Worm (Caenorhabditis elegans) whole organism, L1 larva: ENCODE measurements around the gene T07E3.3.

ENCODE experiments used
- C04F5.9 ChIP-seq: sonication (generic microtip); optimal IDR thresholded peaks from 2 replicates; lab custom pipeline; 2016; ENCODE audit warnings: missing genetic modification characterization, missing compliant biosample characterization
- C34B4.2 ChIP-seq: sonication (generic microtip); optimal IDR thresholded peaks from 2 replicates; lab custom pipeline; 2017; ENCODE audit warnings: mild to moderate bottlenecking, missing genetic modification characterization, missing compliant biosample characterization
- F16B12.6 ChIP-seq: fragments of 150-350 bp; optimal IDR thresholded peaks from 2 replicates; lab custom pipeline; 2014; ENCODE audit warnings: missing biosample characterization, missing genetic modification characterization
- alr-1 ChIP-seq: fragments of 200-800 bp; sonication (Bioruptor generic); optimal IDR thresholded peaks from 2 replicates; lab custom pipeline; 2018; ENCODE audit warnings: borderline replicate concordance, mild to moderate bottlenecking, missing genetic modification characterization, missing compliant biosample characterization
- aly-2 ChIP-seq: fragments of 150-350 bp; optimal IDR thresholded peaks from 2 replicates; lab custom pipeline; 2014; ENCODE audit warnings: missing biosample characterization, missing genetic modification characterization
- ama-1 ChIP-seq: fragments of 150-350 bp; optimal IDR thresholded peaks from 2 replicates; lab custom pipeline; 2014
- ceh-63 ChIP-seq: fragments of 200-800 bp; sonication (Bioruptor generic); optimal IDR thresholded peaks from 2 replicates; lab custom pipeline; 2018; ENCODE audit warnings: mild to moderate bottlenecking, missing genetic modification characterization, missing compliant biosample characterization
- ceh-8 ChIP-seq: fragments of 200-800 bp; sonication (Bioruptor generic); optimal IDR thresholded peaks from 2 replicates; lab custom pipeline; 2018; ENCODE audit warnings: mild to moderate bottlenecking, missing genetic modification characterization, moderate library complexity, missing compliant biosample characterization
- ceh-82 ChIP-seq, 3 experiments: fragments of 150-350 bp in 1 of 3; sonication (generic microtip) in 2 of 3; optimal IDR thresholded peaks; 2 replicates each; lab custom pipeline; 2014 to 2017; ENCODE audit warnings: missing biosample characterization in 3 of 3, missing genetic modification characterization in 3 of 3
- ceh-88 ChIP-seq: fragments of 200-800 bp; sonication (Bioruptor generic); IDR thresholded peaks from 2 replicates; pipeline ENCODE4 v1.3.6; 2022; ENCODE audit warnings: missing genetic modification characterization, missing compliant biosample characterization
- ceh-90 ChIP-seq: sonication (generic microtip); optimal IDR thresholded peaks from 2 replicates; lab custom pipeline; 2016; ENCODE audit warnings: missing genetic modification characterization, missing compliant biosample characterization
- efl-1 ChIP-seq, 4 experiments: fragments of 150-350 bp; optimal IDR thresholded peaks in 3 of 4; peaks in 1 of 4; 1 replicate in 1 of 4; 2 replicates in 3 of 4; lab custom pipeline; 2014; ENCODE audit warnings: missing biosample characterization in 2 of 4, missing genetic modification characterization in 2 of 4, missing genetic modification reagents in 2 of 4
- egl-13 ChIP-seq: sonication (generic microtip); optimal IDR thresholded peaks from 2 replicates; lab custom pipeline; 2016; ENCODE audit warnings: missing genotype, missing genetic modification reagents, missing genetic modification characterization, missing compliant biosample characterization
- elt-2 ChIP-seq: sonication (generic microtip); optimal IDR thresholded peaks from 2 replicates; lab custom pipeline; 2016; ENCODE audit warnings: missing genetic modification characterization, mild to moderate bottlenecking, inconsistent platforms, missing compliant biosample characterization, missing genetic modification reagents
- fos-1 ChIP-seq: fragments of 150-350 bp; optimal IDR thresholded peaks from 2 replicates; lab custom pipeline; 2014; ENCODE audit warnings: missing biosample characterization, missing genetic modification characterization
- hlh-4 ChIP-seq: sonication (generic microtip); optimal IDR thresholded peaks from 2 replicates; lab custom pipeline; 2016; ENCODE audit warnings: mild to moderate bottlenecking, missing genetic modification characterization, missing compliant biosample characterization
- hpl-2 ChIP-seq: fragments of 150-350 bp; optimal IDR thresholded peaks from 2 replicates; lab custom pipeline; 2014; ENCODE audit warnings: missing biosample characterization, missing genetic modification reagents, missing genetic modification characterization
- isw-1 ChIP-seq: fragments of 200-800 bp; sonication (Bioruptor generic); IDR thresholded peaks from 2 replicates; pipeline ENCODE4 v1.3.6; 2022; ENCODE audit warnings: missing genetic modification characterization, missing compliant biosample characterization
- jun-1 ChIP-seq: fragments of 150-350 bp; optimal IDR thresholded peaks from 2 replicates; lab custom pipeline; 2014; ENCODE audit warnings: missing biosample characterization, missing genetic modification reagents, missing genetic modification characterization
- lin-14 ChIP-seq: fragments of 200-800 bp; sonication (Bioruptor generic); optimal IDR thresholded peaks from 2 replicates; lab custom pipeline; 2018; ENCODE audit warnings: mild to moderate bottlenecking, missing genetic modification characterization, moderate library complexity, missing compliant biosample characterization
- lin-35 ChIP-seq, 2 experiments: fragments of 150-350 bp; optimal IDR thresholded peaks; 2 replicates each; lab custom pipeline; 2014; ENCODE audit warnings: missing biosample characterization in 2 of 2, missing genetic modification characterization in 2 of 2, missing genetic modification reagents in 2 of 2
- lin-39 ChIP-seq: fragments of 150-350 bp; optimal IDR thresholded peaks from 2 replicates; lab custom pipeline; 2014; ENCODE audit warnings: missing biosample characterization, missing genetic modification reagents, missing genetic modification characterization
- lir-3 ChIP-seq: sonication (generic microtip); optimal IDR thresholded peaks from 2 replicates; lab custom pipeline; 2016; ENCODE audit warnings: mild to moderate bottlenecking, missing genetic modification characterization, moderate library complexity, missing compliant biosample characterization; ENCODE audit not compliant: poor library complexity
- mab-9 ChIP-seq: fragments of 200-800 bp; sonication (Bioruptor generic); IDR thresholded peaks from 2 replicates; pipeline ENCODE4 v1.3.6; 2022; ENCODE audit warnings: missing genetic modification reagents, missing genetic modification characterization, missing compliant biosample characterization
- mdl-1 ChIP-seq, 2 experiments: fragments of 150-350 bp; optimal IDR thresholded peaks; 2 replicates each; lab custom pipeline; 2014 to 2017; ENCODE audit warnings: missing biosample characterization in 2 of 2, missing genetic modification characterization in 2 of 2, inconsistent platforms in 1 of 2
- mef-2 ChIP-seq: fragments of 150-350 bp; optimal IDR thresholded peaks from 2 replicates; lab custom pipeline; 2014; ENCODE audit warnings: missing biosample characterization, missing genetic modification characterization
- mep-1 ChIP-seq: fragments of 150-350 bp; optimal IDR thresholded peaks from 2 replicates; lab custom pipeline; 2014; ENCODE audit warnings: missing biosample characterization, missing genetic modification characterization
- nhr-11 ChIP-seq: fragments of 150-350 bp; optimal IDR thresholded peaks from 2 replicates; lab custom pipeline; 2014; ENCODE audit warnings: missing biosample characterization, missing genetic modification characterization
- nhr-12 ChIP-seq: sonication (generic microtip); optimal IDR thresholded peaks from 2 replicates; lab custom pipeline; 2017; ENCODE audit warnings: missing biosample characterization, missing genetic modification characterization
- nhr-237 ChIP-seq: fragments of 150-350 bp; optimal IDR thresholded peaks from 2 replicates; lab custom pipeline; 2014; ENCODE audit warnings: missing biosample characterization, missing genetic modification characterization
- nhr-28 ChIP-seq: fragments of 150-350 bp; optimal IDR thresholded peaks from 2 replicates; lab custom pipeline; 2014; ENCODE audit warnings: missing biosample characterization, missing genetic modification characterization
- nhr-71 ChIP-seq: sonication (generic microtip); optimal IDR thresholded peaks from 2 replicates; lab custom pipeline; 2016; ENCODE audit warnings: mild to moderate bottlenecking, missing genetic modification characterization, moderate library complexity, missing compliant biosample characterization
- nhr-76 ChIP-seq: sonication (generic microtip); optimal IDR thresholded peaks from 2 replicates; lab custom pipeline; 2017; ENCODE audit warnings: missing biosample characterization, missing genetic modification characterization
- nhr-90 ChIP-seq: sonication (generic microtip); optimal IDR thresholded peaks from 2 replicates; lab custom pipeline; 2016; ENCODE audit warnings: mild to moderate bottlenecking, missing genetic modification characterization, missing compliant biosample characterization; ENCODE audit not compliant: poor library complexity
- rnt-1 ChIP-seq: sonication (generic microtip); optimal IDR thresholded peaks from 2 replicates; lab custom pipeline; 2016; ENCODE audit warnings: mild to moderate bottlenecking, missing genetic modification characterization, moderate library complexity, missing compliant biosample characterization
- snu-23 ChIP-seq: sonication (generic microtip); optimal IDR thresholded peaks from 2 replicates; lab custom pipeline; 2016; ENCODE audit warnings: missing genetic modification characterization, missing compliant biosample characterization
- sox-4 ChIP-seq: sonication (generic microtip); optimal IDR thresholded peaks from 2 replicates; lab custom pipeline; 2016; ENCODE audit warnings: missing genetic modification characterization, missing compliant biosample characterization
- sptf-1 ChIP-seq: fragments of 150-350 bp; optimal IDR thresholded peaks from 2 replicates; lab custom pipeline; 2014; ENCODE audit warnings: missing biosample characterization, missing genetic modification characterization
- swsn-7 ChIP-seq: sonication (generic microtip); optimal IDR thresholded peaks from 2 replicates; lab custom pipeline; 2016; ENCODE audit warnings: missing genetic modification characterization, missing compliant biosample characterization
- tbx-2 ChIP-seq: sonication (generic microtip); optimal IDR thresholded peaks from 2 replicates; lab custom pipeline; 2016; ENCODE audit warnings: missing genetic modification characterization, missing compliant biosample characterization
- unc-130 ChIP-seq: fragments of 150-350 bp; optimal IDR thresholded peaks from 2 replicates; lab custom pipeline; 2017; ENCODE audit warnings: missing biosample characterization, missing genetic modification characterization, inconsistent platforms
- unc-30 ChIP-seq: sonication (generic microtip); optimal IDR thresholded peaks from 2 replicates; lab custom pipeline; 2017; ENCODE audit warnings: missing biosample characterization, missing genetic modification characterization
- unc-62 ChIP-seq: fragments of 150-350 bp; optimal IDR thresholded peaks from 2 replicates; lab custom pipeline; 2014; ENCODE audit warnings: missing biosample characterization, missing genetic modification reagents, missing genetic modification characterization
- unc-86 ChIP-seq: sonication (generic microtip); optimal IDR thresholded peaks from 2 replicates; lab custom pipeline; 2016; ENCODE audit warnings: missing genetic modification characterization, missing compliant biosample characterization
- unc-98 ChIP-seq: fragments of 200-800 bp; sonication (Bioruptor generic); IDR thresholded peaks from 2 replicates; pipeline ENCODE4 v1.3.6; 2022; ENCODE audit warnings: missing genetic modification characterization, missing compliant biosample characterization
- vab-15 ChIP-seq: sonication (generic microtip); optimal IDR thresholded peaks from 2 replicates; lab custom pipeline; 2017; ENCODE audit warnings: missing genotype, mild to moderate bottlenecking, missing genetic modification characterization, missing compliant biosample characterization
- zag-1 ChIP-seq: fragments of 150-350 bp; optimal IDR thresholded peaks from 2 replicates; lab custom pipeline; 2014; ENCODE audit warnings: missing biosample characterization, missing genetic modification characterization
- zip-4 ChIP-seq: fragments of 200-800 bp; sonication (Bioruptor generic); optimal IDR thresholded peaks from 2 replicates; lab custom pipeline; 2018; ENCODE audit warnings: mild to moderate bottlenecking, missing genetic modification characterization, moderate library complexity, missing compliant biosample characterization

T07E3.3 gene

ce11 chrIII:6884203-6884602, 19.5 kb upstream of the T07E3.3 start, which contains the start of gene med-2:
TSS of gene med-2 (plus strand) at chrIII:6884503.
- TF ChIP-seq zag-1 (tag; lab: Kevin White, UChicago), result no peak
- no peak for TF ChIP-seq nhr-28 (tag; lab: Kevin White, UChicago)
- no peak for TF ChIP-seq unc-130
- TF ChIP-seq nhr-237 (tag; lab: Kevin White, UChicago), result no peak
- no peak for TF ChIP-seq nhr-11 (tag; lab: Kevin White, UChicago)
- no peak for TF ChIP-seq alr-1 (tag; lab: Kevin White, UChicago)
- TF ChIP-seq ceh-8 (GFP tag; lab: Kevin White, UChicago), result no peak
- no peak for TF ChIP-seq nhr-12 (tag; lab: Kevin White, UChicago)
- TF ChIP-seq rnt-1 (tag; lab: Kevin White, UChicago), result no peak
- TF ChIP-seq swsn-7, result no peak
- no peak for TF ChIP-seq lin-39 (tag; lab: Kevin White, UChicago)
- TF ChIP-seq, all 84 proteins: peak for 0

DNA sequence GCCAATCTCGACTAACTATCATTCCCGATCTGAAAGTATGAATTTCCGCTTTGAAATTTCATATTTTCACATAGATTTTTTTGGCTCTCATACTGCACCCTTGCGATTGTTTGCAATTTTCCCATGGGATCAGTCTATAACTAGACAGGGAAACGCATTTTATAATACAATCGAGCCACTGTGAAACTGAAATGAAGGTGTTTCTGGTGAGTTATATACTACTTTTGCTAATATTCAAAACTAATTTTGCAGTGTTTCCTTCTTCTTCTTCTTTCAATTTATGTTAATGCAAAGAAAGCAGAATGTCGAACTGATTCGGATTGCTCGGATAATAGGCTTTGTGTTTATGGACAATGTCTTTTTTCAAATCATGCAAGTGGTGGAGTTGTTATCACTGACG, 17.8 kb upstream of the T07E3.3 start:
- TF ChIP-seq nhr-11 (tag; lab: Kevin White, UChicago) (no peak), snu-23 (GFP tag; lab: Kevin White, UChicago) (no peak), sox-4 (tag; lab: Kevin White, UChicago) (no peak), mef-2 (tag; lab: Kevin White, UChicago) (no peak), unc-30 (tag; lab: Kevin White, UChicago) (no peak), lin-14 (no peak), ceh-63 (no peak), hlh-4 (tag; lab: Kevin White, UChicago) (no peak), hpl-2 (GFP tag; lab: Kevin White, UChicago) (no peak), mab-9 (GFP tag; lab: Robert Waterston, UW) (no peak), unc-62 (GFP tag; lab: Kevin White, UChicago) (no peak), elt-2 (tag; lab: Kevin White, UChicago) (no peak), ceh-88 (GFP tag; lab: Robert Waterston, UW) (no peak), F16B12.6 (tag; lab: Kevin White, UChicago) (no peak), lin-39 (tag; lab: Kevin White, UChicago) (no peak), efl-1 (optimal IDR thresholded peaks at IDR 0.05; lab: Kevin White, UChicago) (no peak), efl-1 (GFP tag; optimal IDR thresholded peaks at IDR 0.05 in 1 of 2; lab: Kevin White, UChicago) (no peak), mep-1 (tag; lab: Kevin White, UChicago) (no peak), isw-1 (GFP tag; lab: Robert Waterston, UW) (no peak), ceh-8 (GFP tag; lab: Kevin White, UChicago) (no peak)

ce11 chrIII:6887574-6887973, 16.1 kb upstream of the T07E3.3 start:
- TF ChIP-seq ceh-90 (tag; lab: Kevin White, UChicago) (no peak), nhr-76 (tag; lab: Kevin White, UChicago) (no peak), vab-15 (tag; lab: Kevin White, UChicago) (no peak), ama-1 (lab: Kevin White, UChicago) (no peak), unc-98 (peak; percentile 36; the same call in 1 of the 2 replicates), C34B4.2 (tag; lab: Kevin White, UChicago) (no peak), unc-86 (tag; lab: Kevin White, UChicago) (peak; percentile 29), alr-1 (tag; lab: Kevin White, UChicago) (no peak), lin-14 (peak; percentile 58), rnt-1 (tag; lab: Kevin White, UChicago) (peak; percentile 69), lin-35 (GFP tag; optimal IDR thresholded peaks at IDR 0.05; lab: Kevin White, UChicago) (peak; percentile 58 to 80), lin-39 (tag; lab: Kevin White, UChicago) (no peak), tbx-2 (tag; lab: Kevin White, UChicago) (peak; percentile 40), fos-1 (peak; percentile 55), egl-13 (no peak), C04F5.9 (tag; lab: Kevin White, UChicago) (peak; percentile 45), ceh-82 (tag; optimal IDR thresholded peaks at IDR 0.05; lab: Kevin White, UChicago) (peak; percentile 53 to 65 (median 59)), F16B12.6 (tag; lab: Kevin White, UChicago) (peak; percentile 59), nhr-90 (tag; lab: Kevin White, UChicago) (peak; percentile 72), elt-2 (tag; lab: Kevin White, UChicago) (no peak), lir-3 (peak; percentile 62), nhr-71 (tag; lab: Kevin White, UChicago) (peak; percentile 72), ceh-8 (GFP tag; lab: Kevin White, UChicago) (peak; percentile 48), aly-2 (peak; percentile 56), sptf-1 (tag; lab: Kevin White, UChicago) (no peak), ceh-88 (GFP tag; lab: Robert Waterston, UW) (no peak), mdl-1 (tag; optimal IDR thresholded peaks at IDR 0.05; lab: Kevin White, UChicago) (peak in 1 of 2 experiments; percentile 65), jun-1 (tag; lab: Kevin White, UChicago) (peak; percentile 21), unc-30 (tag; lab: Kevin White, UChicago) (no peak), unc-62 (GFP tag; lab: Kevin White, UChicago) (no peak), zip-4 (GFP tag; lab: Kevin White, UChicago) (no peak)
